Worm (Caenorhabditis elegans) whole organism, L1 larva: ENCODE measurements around the gene pak-1.

ENCODE experiments used
- ama-1 ChIP-seq: fragments of 150-350 bp; optimal IDR thresholded peaks from 2 replicates; lab custom pipeline; 2014
- ets-5 ChIP-seq: fragments of 200-800 bp; sonication (Bioruptor generic); IDR thresholded peaks from 2 replicates; pipeline ENCODE4 v1.3.6; 2022; ENCODE audit warnings: missing genetic modification characterization, missing compliant biosample characterization
- fkh-10 ChIP-seq: sonication (generic microtip); optimal IDR thresholded peaks from 2 replicates; lab custom pipeline; 2017; ENCODE audit warnings: missing biosample characterization, missing genetic modification reagents, missing genetic modification characterization
- fos-1 ChIP-seq: fragments of 150-350 bp; optimal IDR thresholded peaks from 2 replicates; lab custom pipeline; 2014; ENCODE audit warnings: missing biosample characterization, missing genetic modification characterization
- lin-13 ChIP-seq: fragments of 150-350 bp; optimal IDR thresholded peaks from 2 replicates; lab custom pipeline; 2014; ENCODE audit warnings: missing biosample characterization, missing genetic modification reagents, missing genetic modification characterization
- nhr-12 ChIP-seq: sonication (generic microtip); optimal IDR thresholded peaks from 2 replicates; lab custom pipeline; 2017; ENCODE audit warnings: missing biosample characterization, missing genetic modification characterization
- rnt-1 ChIP-seq: sonication (generic microtip); optimal IDR thresholded peaks from 2 replicates; lab custom pipeline; 2016; ENCODE audit warnings: mild to moderate bottlenecking, missing genetic modification characterization, moderate library complexity, missing compliant biosample characterization
- sox-4 ChIP-seq: sonication (generic microtip); optimal IDR thresholded peaks from 2 replicates; lab custom pipeline; 2016; ENCODE audit warnings: missing genetic modification characterization, missing compliant biosample characterization
- unc-130 ChIP-seq: fragments of 150-350 bp; optimal IDR thresholded peaks from 2 replicates; lab custom pipeline; 2017; ENCODE audit warnings: missing biosample characterization, missing genetic modification characterization, inconsistent platforms
- zip-4 ChIP-seq: fragments of 200-800 bp; sonication (Bioruptor generic); optimal IDR thresholded peaks from 2 replicates; lab custom pipeline; 2018; ENCODE audit warnings: mild to moderate bottlenecking, missing genetic modification characterization, moderate library complexity, missing compliant biosample characterization
- ztf-4 ChIP-seq: fragments of 150-350 bp; optimal IDR thresholded peaks from 2 replicates; lab custom pipeline; 2014; ENCODE audit warnings: missing biosample characterization, missing genetic modification characterization

DNA sequence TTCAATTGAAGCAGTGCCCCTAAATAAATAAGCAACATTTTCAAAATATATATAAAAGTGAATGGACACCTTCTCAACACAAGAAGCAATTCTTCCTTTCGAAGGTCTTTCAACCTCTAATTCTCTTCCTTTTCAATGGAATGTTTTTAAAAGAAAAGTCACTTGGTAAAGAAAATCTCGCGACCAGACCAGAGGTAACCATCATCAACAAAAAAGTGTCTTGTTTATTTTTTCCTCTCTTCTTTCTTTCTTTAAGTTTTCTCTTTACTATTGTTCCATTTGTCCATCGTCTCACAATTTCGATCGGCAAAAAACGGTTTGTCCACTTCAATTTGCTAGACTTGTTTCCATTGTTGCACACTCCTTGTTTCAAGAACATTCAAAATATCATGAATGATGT, 33.3 kb downstream of the pak-1 start, which contains the start of gene C09B8.8:
- no peak for TF ChIP-seq sox-4
- no peak for TF ChIP-seq zip-4 (GFP tag; lab: Kevin White, UChicago)
- TF ChIP-seq fkh-10 = no peak
- TF ChIP-seq rnt-1 = no peak
- no peak for TF ChIP-seq unc-130
- no peak for TF ChIP-seq ama-1
- no peak for TF ChIP-seq fos-1
- TF ChIP-seq ets-5 = no peak
- TF ChIP-seq lin-13 = no peak
- TF ChIP-seq nhr-12 (tag; lab: Kevin White, UChicago) = no peak
- no peak for TF ChIP-seq ztf-4 (tag; lab: Kevin White, UChicago)
